Worm (Caenorhabditis elegans) whole organism, early embryonic: Measurements from ENCODE around the gene F12A10.1.

Experiments used
- ama-1 ChIP-seq: fragments of 150-350 bp; optimal IDR thresholded peaks from 2 replicates; lab custom pipeline; 2014
- hmg-4 ChIP-seq: fragments of 200-800 bp; sonication (Bioruptor generic); optimal IDR thresholded peaks from 2 replicates; lab custom pipeline; 2018; ENCODE audit warnings: mild to moderate bottlenecking, missing genetic modification characterization, missing compliant biosample characterization
- pes-1 ChIP-seq: fragments of 200-800 bp; sonication (Bioruptor generic); IDR thresholded peaks from 2 replicates; pipeline ENCODE4 v1.3.6; 2022; ENCODE audit warnings: missing genetic modification reagents, missing genetic modification characterization, missing compliant biosample characterization
- tbx-11 ChIP-seq: fragments of 200-800 bp; sonication (Bioruptor generic); IDR thresholded peaks from 2 replicates; pipeline ENCODE4 v1.3.6; 2022; ENCODE audit warnings: missing genetic modification characterization, missing compliant biosample characterization
- tra-4 ChIP-seq: sonication (generic microtip); optimal IDR thresholded peaks from 2 replicates; lab custom pipeline; 2017; ENCODE audit warnings: missing genetic modification characterization, missing compliant biosample characterization

The F12A10.1 gene

DNA sequence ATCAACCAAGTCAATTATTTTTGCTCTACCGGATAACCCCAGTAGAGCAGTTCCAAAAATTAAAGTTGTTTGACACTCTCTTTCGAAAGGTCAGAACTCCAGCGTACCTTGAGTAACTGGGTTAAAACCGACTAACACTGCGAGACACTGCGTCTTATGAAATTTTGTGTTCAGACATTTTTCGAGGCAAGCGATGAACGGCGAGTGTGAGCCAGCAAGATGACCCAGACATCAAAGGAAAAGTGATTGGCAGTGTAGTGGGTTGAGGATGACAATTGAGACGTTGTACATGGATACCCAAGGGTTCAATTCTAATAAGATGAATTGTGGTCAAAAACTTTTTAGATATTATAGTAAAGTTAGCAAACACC lies 47.8 kb downstream of the F12A10.1 start:
- no peak for TF ChIP-seq ama-1 (lab: Kevin White, UChicago)

ce11 chrII:5544764-5545163 lies 48.4 kb downstream of the F12A10.1 start, which contains the start of gene ins-13:
Gene ins-13, minus strand, starts transcription at chrII:5544864.
- TF ChIP-seq pes-1, result no peak
- TF ChIP-seq hmg-4, result no peak
- TF ChIP-seq tra-4 (tag; lab: Kevin White, UChicago), result no peak
- no peak for TF ChIP-seq tbx-11
